Worm (Caenorhabditis elegans): ENCODE data around the gene sec-3.

- TF ChIP-seq repo-1 (tag; optimal IDR thresholded peaks at IDR 0.05) (no peak), pha-4 (tag; optimal IDR thresholded peaks at IDR 0.05) (no peak), ceh-58 (GFP tag; IDR thresholded peaks at IDR 0.05) (no peak), nhr-80 (tag; optimal IDR thresholded peaks at IDR 0.05) (peak; percentile 89), pbrm-1 (GFP tag; IDR thresholded peaks at IDR 0.05) (no peak), F33H1.4 (GFP tag; IDR thresholded peaks at IDR 0.05) (no peak), snpc-1.3 (tag; optimal IDR thresholded peaks at IDR 0.05; ENCODE audit: insufficient read depth) (no peak), C17E4.6 (GFP tag; IDR thresholded peaks at IDR 0.05) (no peak), snpc-3.4 (tag; optimal IDR thresholded peaks at IDR 0.05) (no peak), nhr-120 (GFP tag; IDR thresholded peaks at IDR 0.05) (no peak)
Observed at ce11 chrX:3089894-3090414, 9.7 kb downstream of the sec-3 start.

All from whole organism, young adult.